Fruit fly (Drosophila melanogaster) whole organism, embryonic: Measurements from ENCODE around the gene CG10651.

ENCODE experiments used
- ATbp ChIP-seq: fragments of 200-800 bp; sonication (Bioruptor generic); optimal IDR thresholded peaks from 2 replicates; lab custom pipeline; 2017; ENCODE audit warnings: missing biosample characterization, mild to moderate bottlenecking, missing genetic modification characterization, missing genetic modification reagents
- Aef1 ChIP-seq: fragments of 200-800 bp; sonication (Bioruptor generic); IDR thresholded peaks from 3 replicates; pipeline ENCODE4 v1.3.6; 2022; ENCODE audit warnings: missing biosample characterization, missing genetic modification characterization
- Awh ChIP-seq: fragments of 200-800 bp; sonication (Bioruptor generic); IDR thresholded peaks from 2 replicates; pipeline ENCODE4, ENCODE4 v1.3.6; 2022; ENCODE audit warnings: missing biosample characterization, missing genetic modification characterization
- CG13894 ChIP-seq: fragments of 200-800 bp; sonication (Bioruptor generic); optimal IDR thresholded peaks from 3 replicates; lab custom pipeline; 2018; ENCODE audit warnings: missing biosample characterization, mild to moderate bottlenecking, missing genetic modification characterization, moderate library complexity
- CG14667 ChIP-seq: fragments of 200-800 bp; sonication (Bioruptor generic); IDR thresholded peaks from 2 replicates; pipeline ENCODE4 v1.3.6; 2022; ENCODE audit warnings: missing biosample characterization, missing genetic modification characterization
- CG15479 ChIP-seq: fragments of 200-800 bp; sonication (Bioruptor generic); optimal IDR thresholded peaks from 3 replicates; lab custom pipeline; 2019; ENCODE audit warnings: missing biosample characterization, mild to moderate bottlenecking, missing genetic modification characterization, moderate library complexity
- CG1602 ChIP-seq: fragments of 200-800 bp; sonication (Bioruptor generic); optimal IDR thresholded peaks from 3 replicates; lab custom pipeline; 2016; ENCODE audit warnings: missing biosample characterization, missing genetic modification characterization
- CG17612 ChIP-seq: fragments of 200-800 bp; sonication (Bioruptor generic); IDR thresholded peaks from 2 replicates; pipeline ENCODE4 v1.3.6; 2022; ENCODE audit warnings: missing biosample characterization, missing genetic modification characterization
- CG2120 ChIP-seq: fragments of 200-800 bp; sonication (Bioruptor generic); optimal IDR thresholded peaks from 3 replicates; lab custom pipeline; 2016; ENCODE audit warnings: missing biosample characterization, missing genetic modification characterization
- CG2678 ChIP-seq: fragments of 200-800 bp; sonication (Bioruptor generic); optimal IDR thresholded peaks from 3 replicates; lab custom pipeline; 2019; ENCODE audit warnings: missing biosample characterization, mild to moderate bottlenecking, missing genetic modification characterization, moderate library complexity
- CG30431 ChIP-seq: fragments of 200-800 bp; sonication (Bioruptor generic); optimal IDR thresholded peaks from 2 replicates; lab custom pipeline; 2017; ENCODE audit warnings: missing biosample characterization, missing genetic modification characterization
- CG31441 ChIP-seq: fragments of 200-800 bp; sonication (Bioruptor generic); IDR thresholded peaks from 2 replicates; pipeline ENCODE4 v1.3.6; 2022; ENCODE audit warnings: missing biosample characterization, missing genetic modification characterization
- CG32532 ChIP-seq: fragments of 200-800 bp; sonication (Bioruptor generic); IDR thresholded peaks from 2 replicates; pipeline ENCODE4 v1.3.6; 2022; ENCODE audit warnings: missing biosample characterization, missing genetic modification characterization
- CG4820 ChIP-seq: fragments of 200-800 bp; sonication (Bioruptor generic); optimal IDR thresholded peaks from 3 replicates; lab custom pipeline; 2016; ENCODE audit warnings: missing biosample characterization, missing genetic modification characterization
- CG6272 ChIP-seq: fragments of 200-800 bp; sonication (Bioruptor generic); IDR thresholded peaks from 2 replicates; pipeline ENCODE4 v1.3.6; 2022; ENCODE audit warnings: missing biosample characterization, missing genetic modification characterization
- CG7556 ChIP-seq: fragments of 200-800 bp; sonication (Bioruptor generic); optimal IDR thresholded peaks from 2 replicates; lab custom pipeline; 2017; ENCODE audit warnings: missing biosample characterization, mild to moderate bottlenecking, missing genetic modification characterization
- CG8281 ChIP-seq: fragments of 200-800 bp; sonication (Bioruptor generic); optimal IDR thresholded peaks from 2 replicates; lab custom pipeline; 2018; ENCODE audit warnings: missing biosample characterization, mild to moderate bottlenecking, missing genetic modification characterization, moderate library complexity
- CG8290 ChIP-seq, 3 experiments: fragments of 200-800 bp; sonication (Bioruptor generic); optimal IDR thresholded peaks; 2 replicates each; lab custom pipeline; 2016 to 2019; ENCODE audit warnings: missing biosample characterization in 3 of 3, missing genetic modification characterization in 3 of 3, mild to moderate bottlenecking in 2 of 3, moderate library complexity in 1 of 3
- CG9437 ChIP-seq: fragments of 200-800 bp; sonication (Bioruptor generic); optimal IDR thresholded peaks from 2 replicates; lab custom pipeline; 2018; ENCODE audit warnings: missing biosample characterization, mild to moderate bottlenecking, missing genetic modification characterization
- CG9932 ChIP-seq: fragments of 200-800 bp; sonication (Bioruptor generic); IDR thresholded peaks from 2 replicates; pipeline ENCODE4 v1.3.6; 2022; ENCODE audit warnings: missing biosample characterization, missing genetic modification characterization
- CoRest ChIP-seq: fragments of 200-800 bp; sonication (Bioruptor generic); optimal IDR thresholded peaks from 3 replicates; lab custom pipeline; 2018; ENCODE audit warnings: missing biosample characterization, mild to moderate bottlenecking, missing genetic modification characterization, moderate library complexity
- Doc2 ChIP-seq: fragments of 200-800 bp; sonication (Bioruptor generic); IDR thresholded peaks from 2 replicates; pipeline ENCODE4 v1.3.6; 2022; ENCODE audit warnings: missing biosample characterization, missing genetic modification characterization
- Elba2 ChIP-seq: fragments of 200-800 bp; sonication (Bioruptor generic); optimal IDR thresholded peaks from 3 replicates; lab custom pipeline; 2016; ENCODE audit warnings: missing biosample characterization, missing genetic modification characterization
- HLH3B ChIP-seq: fragments of 200-800 bp; sonication (Bioruptor generic); IDR thresholded peaks from 2 replicates; pipeline ENCODE4 v1.3.6; 2022; ENCODE audit warnings: missing biosample characterization, missing genetic modification characterization
- Hand ChIP-seq: fragments of 200-800 bp; sonication (Bioruptor generic); optimal IDR thresholded peaks from 2 replicates; lab custom pipeline; 2017; ENCODE audit warnings: mild to moderate bottlenecking, missing biosample characterization, missing genetic modification reagents, missing genetic modification characterization
- HmgZ ChIP-seq: fragments of 200-800 bp; sonication (Bioruptor generic); optimal IDR thresholded peaks from 2 replicates; lab custom pipeline; 2018; ENCODE audit warnings: missing biosample characterization, mild to moderate bottlenecking, missing genetic modification characterization
- Poxn ChIP-seq: fragments of 200-800 bp; sonication (Bioruptor generic); IDR thresholded peaks from 2 replicates; pipeline ENCODE4 v1.3.6; 2022; ENCODE audit warnings: missing biosample characterization, missing genetic modification characterization
- Side ChIP-seq: fragments of 200-800 bp; sonication (Bioruptor generic); optimal IDR thresholded peaks from 2 replicates; lab custom pipeline; 2016; ENCODE audit warnings: missing biosample characterization, missing genetic modification characterization
- Trl ChIP-seq, 3 experiments: fragments of >200 bp in 2 of 3; fragments of 200-800 bp in 1 of 3; sonication (Bioruptor generic) in 1 of 3; optimal IDR thresholded peaks; 2 replicates in 1 of 3; 3 replicates in 2 of 3; lab custom pipeline; 2016 to 2017; ENCODE audit warnings: missing biosample characterization in 1 of 3, missing genetic modification characterization in 1 of 3
- Xbp1 ChIP-seq: fragments of 200-800 bp; sonication (Bioruptor generic); optimal IDR thresholded peaks from 3 replicates; lab custom pipeline; 2016; ENCODE audit warnings: missing biosample characterization, mild to moderate bottlenecking, missing genetic modification characterization
- YL-1 ChIP-seq: fragments of 200-800 bp; sonication (Bioruptor generic); optimal IDR thresholded peaks from 3 replicates; lab custom pipeline; 2017; ENCODE audit warnings: missing biosample characterization, mild to moderate bottlenecking, missing genetic modification characterization
- abd-A ChIP-seq: fragments of 200-800 bp; sonication (Bioruptor generic); optimal IDR thresholded peaks from 3 replicates; lab custom pipeline; 2019; ENCODE audit warnings: missing biosample characterization, mild to moderate bottlenecking, missing genetic modification characterization, moderate library complexity
- dmrt11E ChIP-seq: fragments of 200-800 bp; sonication (Bioruptor generic); optimal IDR thresholded peaks from 3 replicates; lab custom pipeline; 2018; ENCODE audit warnings: missing biosample characterization, mild to moderate bottlenecking, missing genetic modification characterization, moderate library complexity
- dpn ChIP-seq, 2 experiments: fragments of 200-800 bp; sonication (Bioruptor generic); optimal IDR thresholded peaks; 3 replicates each; lab custom pipeline; 2016; ENCODE audit warnings: missing biosample characterization in 2 of 2, missing genetic modification characterization in 2 of 2
- ems ChIP-seq: fragments of 200-800 bp; sonication (Bioruptor generic); optimal IDR thresholded peaks from 3 replicates; lab custom pipeline; 2016; ENCODE audit warnings: missing biosample characterization, missing genetic modification characterization
- lola ChIP-seq, 3 experiments: fragments of >200 bp in 2 of 3; fragments of 200-800 bp in 1 of 3; sonication (Bioruptor generic) in 1 of 3; optimal IDR thresholded peaks; 2 replicates each; lab custom pipeline; 2017 to 2019; ENCODE audit warnings: missing biosample characterization in 3 of 3, missing genetic modification characterization in 3 of 3, mild to moderate bottlenecking in 1 of 3, moderate library complexity in 1 of 3
- lov ChIP-seq, 2 experiments: fragments of 200-800 bp in 1 of 2; fragments of >200 bp in 1 of 2; sonication (Bioruptor generic) in 1 of 2; IDR thresholded peaks in 1 of 2; optimal IDR thresholded peaks in 1 of 2; 2 replicates in 1 of 2; 3 replicates in 1 of 2; pipeline versions ENCODE4 v1.3.6 to Lab custom; 2017 to 2022; ENCODE audit warnings: missing biosample characterization in 1 of 2, missing genetic modification characterization in 1 of 2
- nom ChIP-seq: fragments of 200-800 bp; sonication (Bioruptor generic); optimal IDR thresholded peaks from 2 replicates; lab custom pipeline; 2017; ENCODE audit warnings: missing biosample characterization, missing genetic modification characterization, mild to moderate bottlenecking, moderate library complexity, missing genetic modification reagents
- onecut ChIP-seq: fragments of 200-800 bp; sonication (Bioruptor generic); IDR thresholded peaks from 2 replicates; pipeline ENCODE4 v1.3.6; 2022; ENCODE audit warnings: missing biosample characterization, missing genetic modification characterization
- org-1 ChIP-seq: fragments of 200-800 bp; sonication (Bioruptor generic); optimal IDR thresholded peaks from 2 replicates; lab custom pipeline; 2017; ENCODE audit warnings: missing biosample characterization, missing genetic modification characterization
- rib ChIP-seq: fragments of 200-800 bp; sonication (Bioruptor generic); IDR thresholded peaks from 2 replicates; pipeline ENCODE4 v1.3.6; 2022; ENCODE audit warnings: missing biosample characterization, missing genetic modification characterization
- sima ChIP-seq: fragments of 200-800 bp; sonication (Bioruptor generic); optimal IDR thresholded peaks from 2 replicates; lab custom pipeline; 2016; ENCODE audit warnings: missing biosample characterization, missing genetic modification characterization
- sr ChIP-seq: fragments of 200-800 bp; sonication (Bioruptor generic); IDR thresholded peaks from 3 replicates; pipeline ENCODE4 v1.3.6; 2022; ENCODE audit warnings: missing biosample characterization, missing genetic modification characterization
- tap ChIP-seq: fragments of 200-800 bp; optimal IDR thresholded peaks from 3 replicates; lab custom pipeline; 2019; ENCODE audit warnings: missing biosample characterization, mild to moderate bottlenecking, missing genetic modification characterization, moderate library complexity
- wor ChIP-seq: fragments of 200-800 bp; sonication (Bioruptor generic); IDR thresholded peaks from 2 replicates; pipeline ENCODE4 v1.3.6; 2022; ENCODE audit warnings: missing biosample characterization, missing genetic modification characterization
- zen2 ChIP-seq: fragments of 200-800 bp; sonication (Bioruptor generic); IDR thresholded peaks from 3 replicates; pipeline ENCODE4 v1.3.6; 2022; ENCODE audit warnings: missing biosample characterization, missing genetic modification characterization; ENCODE audit not compliant: partially characterized antibody
- zfh1 ChIP-seq: fragments of 200-800 bp; sonication (Bioruptor generic); IDR thresholded peaks from 3 replicates; pipeline ENCODE4 v1.3.6; 2022; ENCODE audit warnings: missing biosample characterization, missing genetic modification characterization

CG10651 gene

dm6 chr2L:20086295-20087096 is 48.2 kb downstream of the CG10651 start (continued):
- TF ChIP-seq Trl (optimal IDR thresholded peaks at IDR 0.05; lab: Kevin White, UChicago): no peak
- TF ChIP-seq Trl (GFP tag; optimal IDR thresholded peaks at IDR 0.05; lab: Kevin White, UChicago): peak; percentile 81
- TF ChIP-seq CG13894 (tag; lab: Kevin White, UChicago): peak; percentile 14
- TF ChIP-seq HmgZ (tag; lab: Kevin White, UChicago): peak; percentile 53
- peak; percentile 68 to 79 for TF ChIP-seq dpn (GFP tag; optimal IDR thresholded peaks at IDR 0.05; lab: Kevin White, UChicago)
- TF ChIP-seq tap (tag; lab: Kevin White, UChicago): peak; percentile 79
- TF ChIP-seq CG2120 (GFP tag; lab: Kevin White, UChicago): peak; percentile 72
- TF ChIP-seq wor (GFP tag; lab: Robert Waterston, UW): peak; percentile 79
- TF ChIP-seq Doc2 (GFP tag; lab: Robert Waterston, UW): peak; percentile 42; the same call in 1 of the 2 replicates
- peak; percentile 99 for TF ChIP-seq sr (GFP tag; lab: Robert Waterston, UW)
- TF ChIP-seq abd-A (tag; lab: Kevin White, UChicago): peak; percentile 19
- TF ChIP-seq CG1602: peak; percentile 79
- TF ChIP-seq CG30431 (GFP tag; lab: Kevin White, UChicago): peak; percentile 16
- peak; percentile 71 for TF ChIP-seq rib (GFP tag; lab: Robert Waterston, UW)
- peak; percentile 47 for TF ChIP-seq nom
- TF ChIP-seq Hand: peak; percentile 62
- peak; percentile 81 for TF ChIP-seq Aef1 (GFP tag; lab: Robert Waterston, UW)
- no peak for TF ChIP-seq Elba2 (GFP tag; lab: Kevin White, UChicago)
- TF ChIP-seq lola (GFP tag; optimal IDR thresholded peaks at IDR 0.05; lab: Kevin White, UChicago): peak in 1 of 3 experiments; percentile 73
- TF ChIP-seq CG6272 (GFP tag; lab: Robert Waterston, UW): peak; percentile 68
- peak; percentile 76 for TF ChIP-seq onecut (GFP tag; lab: Robert Waterston, UW)
- peak; percentile 75 for TF ChIP-seq ems (GFP tag; lab: Kevin White, UChicago)
- TF ChIP-seq Xbp1 (GFP tag; lab: Kevin White, UChicago): peak; percentile 83
- TF ChIP-seq CG17612: peak; percentile 67
- peak; percentile 61 for TF ChIP-seq CG8281 (tag; lab: Kevin White, UChicago)
- peak; percentile 92 for TF ChIP-seq ATbp
- peak; percentile 89 for TF ChIP-seq CG15479
- TF ChIP-seq CG9932 (GFP tag; lab: Robert Waterston, UW): peak; percentile 50
- peak; percentile 90 for TF ChIP-seq Awh (GFP tag; lab: Robert Waterston, UW)
- TF ChIP-seq CG7556: peak; percentile 86
- peak; percentile 58 for TF ChIP-seq sima (GFP tag; lab: Kevin White, UChicago)
- peak; percentile 27 for TF ChIP-seq CG8290 (GFP tag; optimal IDR thresholded peaks at IDR 0.05; lab: Kevin White, UChicago)
- peak; percentile 21 to 63 for TF ChIP-seq CG8290 (tag; optimal IDR thresholded peaks at IDR 0.05; lab: Kevin White, UChicago)
- peak; percentile 60 for TF ChIP-seq YL-1
- no peak for TF ChIP-seq lov (optimal IDR thresholded peaks at IDR 0.05; lab: Kevin White, UChicago)
- peak; percentile 78; the same call in 2 of the 3 replicates for TF ChIP-seq lov (GFP tag; IDR thresholded peaks at IDR 0.05; lab: Robert Waterston, UW)
- TF ChIP-seq zfh1 (GFP tag; lab: Robert Waterston, UW): peak; percentile 88
- TF ChIP-seq Side: peak; percentile 81
- TF ChIP-seq CG4820 (GFP tag; lab: Kevin White, UChicago): peak; percentile 78
- TF ChIP-seq Poxn (GFP tag; lab: Robert Waterston, UW): no peak
- TF ChIP-seq CG9437 (GFP tag; lab: Kevin White, UChicago): peak; percentile 44
- TF ChIP-seq CG2678 (tag; lab: Kevin White, UChicago): peak; percentile 87
- peak; percentile 84 for TF ChIP-seq HLH3B (GFP tag; lab: Robert Waterston, UW)
- peak; percentile 82 for TF ChIP-seq CG14667 (GFP tag; lab: Robert Waterston, UW)
- no peak for TF ChIP-seq zen2
- TF ChIP-seq org-1 (GFP tag; lab: Kevin White, UChicago): peak; percentile 78
- peak; percentile 86 for TF ChIP-seq CG31441 (GFP tag; lab: Robert Waterston, UW)
- TF ChIP-seq CG32532 (GFP tag; lab: Robert Waterston, UW): peak; percentile 73
- TF ChIP-seq CoRest (tag; lab: Kevin White, UChicago): peak; percentile 83
- TF ChIP-seq dmrt11E (tag; lab: Kevin White, UChicago): peak; percentile 80
